Worm (Caenorhabditis elegans) whole organism, L4 larva: ENCODE data around the gene F56H9.9.
A peak's percentile ranks its signal among the peaks of the same experiment; 100 is the strongest.

Experiments used
- F10B5.3 ChIP-seq: sonication (generic microtip); optimal IDR thresholded peaks from 2 replicates; lab custom pipeline; 2016; ENCODE audit warnings: mild to moderate bottlenecking, missing genetic modification characterization, missing compliant biosample characterization
- F44E2.7 ChIP-seq: fragments of 200-800 bp; sonication (Bioruptor generic); IDR thresholded peaks from 2 replicates; pipeline ENCODE4 v2.1.2; 2022; ENCODE audit warnings: missing genetic modification characterization, missing compliant biosample characterization
- R02D3.7 ChIP-seq: fragments of 150-350 bp; sonication (generic microtip); optimal IDR thresholded peaks from 3 replicates; lab custom pipeline; 2014; ENCODE audit warnings: missing biosample characterization, missing genetic modification characterization
- T20F7.1 ChIP-seq: fragments of 200-800 bp; sonication (Bioruptor generic); optimal IDR thresholded peaks from 2 replicates; lab custom pipeline; 2018; ENCODE audit warnings: mild to moderate bottlenecking, missing genetic modification characterization, missing compliant biosample characterization
- T26A8.4 ChIP-seq: fragments of 200-800 bp; sonication (Bioruptor generic); IDR thresholded peaks from 2 replicates; pipeline ENCODE4 v1.3.6; 2022; ENCODE audit warnings: missing genetic modification characterization, missing compliant biosample characterization
- ZK337.2 ChIP-seq: fragments of 200-800 bp; sonication (Bioruptor generic); IDR thresholded peaks from 2 replicates; pipeline ENCODE4 v1.3.6; 2022; ENCODE audit warnings: missing genetic modification reagents, missing genetic modification characterization, missing compliant biosample characterization
- aha-1 ChIP-seq: fragments of 150-350 bp; peaks from one replicate; lab custom pipeline; 2014; ENCODE audit warnings: missing biosample characterization, missing genetic modification characterization
- ama-1 ChIP-seq: fragments of 150-350 bp; optimal IDR thresholded peaks from 2 replicates; lab custom pipeline; 2014; ENCODE audit warnings: inconsistent platforms, mixed read lengths
- attf-4 ChIP-seq: sonication (generic microtip); optimal IDR thresholded peaks from 3 replicates; lab custom pipeline; 2017; ENCODE audit warnings: missing biosample characterization, missing genetic modification characterization
- ceh-62 ChIP-seq: sonication (generic microtip); optimal IDR thresholded peaks from 2 replicates; lab custom pipeline; 2017; ENCODE audit warnings: missing biosample characterization, missing genetic modification characterization
- ces-1 ChIP-seq: fragments of 150-350 bp; sonication (generic microtip); optimal IDR thresholded peaks from 4 replicates; lab custom pipeline; 2014; ENCODE audit warnings: missing biosample characterization, missing genetic modification reagents, missing genetic modification characterization
- daf-12 ChIP-seq: fragments of 150-350 bp; optimal IDR thresholded peaks from 2 replicates; lab custom pipeline; 2014; ENCODE audit warnings: missing biosample characterization, missing genetic modification reagents, missing genetic modification characterization
- daf-16 ChIP-seq, 3 experiments: sonication (generic microtip); optimal IDR thresholded peaks; 2 replicates each; lab custom pipeline; 2016 to 2017; ENCODE audit warnings: missing genetic modification characterization in 3 of 3, missing genetic modification reagents in 3 of 3, mild to moderate bottlenecking in 2 of 3, missing compliant biosample characterization in 2 of 3, missing biosample characterization in 1 of 3, moderate library complexity in 1 of 3
- dmd-8 ChIP-seq: fragments of 200-800 bp; sonication (Bioruptor generic); IDR thresholded peaks from 2 replicates; pipeline ENCODE4 v1.3.6; 2022; ENCODE audit warnings: missing genetic modification characterization, missing compliant biosample characterization
- dve-1 ChIP-seq: sonication (generic microtip); optimal IDR thresholded peaks from 2 replicates; lab custom pipeline; 2017; ENCODE audit warnings: antibody characterized with exemption, mild to moderate bottlenecking, missing genetic modification characterization, missing compliant biosample characterization; ENCODE audit not compliant: insufficient read depth
- egl-43 ChIP-seq: fragments of 200-800 bp; sonication (Bioruptor generic); IDR thresholded peaks from 2 replicates; pipeline ENCODE4 v1.3.6; 2022; ENCODE audit warnings: missing genetic modification reagents, missing genetic modification characterization, missing compliant biosample characterization
- gei-8 ChIP-seq: fragments of 200-800 bp; sonication (Bioruptor generic); optimal IDR thresholded peaks from 2 replicates; lab custom pipeline; 2018; ENCODE audit warnings: mild to moderate bottlenecking, missing genetic modification characterization, missing compliant biosample characterization
- lim-7 ChIP-seq: fragments of 200-800 bp; sonication (Bioruptor generic); IDR thresholded peaks from 2 replicates; pipeline ENCODE4 v1.3.6; 2022; ENCODE audit warnings: missing genetic modification characterization, missing compliant biosample characterization
- lin-1 ChIP-seq: fragments of 200-800 bp; sonication (Bioruptor generic); IDR thresholded peaks from 2 replicates; pipeline ENCODE4 v1.3.6; 2022; ENCODE audit warnings: missing genetic modification reagents, missing genetic modification characterization, missing compliant biosample characterization
- lin-13 ChIP-seq: fragments of 150-350 bp; optimal IDR thresholded peaks from 2 replicates; lab custom pipeline; 2014; ENCODE audit warnings: missing biosample characterization, missing genetic modification reagents, missing genetic modification characterization
- lin-29 ChIP-seq: fragments of 200-800 bp; sonication (Bioruptor generic); IDR thresholded peaks from 2 replicates; pipeline ENCODE4 v1.3.6; 2022; ENCODE audit warnings: missing genetic modification reagents, missing genetic modification characterization, missing compliant biosample characterization
- lin-38 ChIP-seq: fragments of 200-800 bp; sonication (Bioruptor generic); IDR thresholded peaks from 2 replicates; pipeline ENCODE4 v1.3.6; 2022; ENCODE audit warnings: missing genetic modification reagents, missing genetic modification characterization, missing compliant biosample characterization
- lin-39 ChIP-seq: fragments of 150-350 bp; optimal IDR thresholded peaks from 2 replicates; lab custom pipeline; 2014; ENCODE audit warnings: missing biosample characterization, missing genetic modification reagents, missing genetic modification characterization
- lsy-2 ChIP-seq, 2 experiments: fragments of 150-350 bp in 1 of 2; sonication (generic microtip) in 1 of 2; optimal IDR thresholded peaks; 2 replicates each; lab custom pipeline; 2014 to 2017; ENCODE audit warnings: missing biosample characterization in 2 of 2, missing genetic modification characterization in 2 of 2
- mdl-1 ChIP-seq, 2 experiments: fragments of 150-350 bp in 1 of 2; sonication (generic microtip) in 1 of 2; optimal IDR thresholded peaks; 2 replicates each; lab custom pipeline; 2014 to 2017; ENCODE audit warnings: missing biosample characterization in 2 of 2, missing genetic modification characterization in 2 of 2
- mep-1 ChIP-seq: fragments of 150-350 bp; sonication (generic microtip); optimal IDR thresholded peaks from 3 replicates; lab custom pipeline; 2014; ENCODE audit warnings: missing biosample characterization, missing genetic modification characterization
- mxl-2 ChIP-seq: fragments of 200-800 bp; sonication (Bioruptor generic); conservative IDR thresholded peaks from 2 replicates; pipeline ENCODE4 v1.3.6; 2022; ENCODE audit warnings: missing genetic modification reagents, missing genetic modification characterization, missing compliant biosample characterization
- mxl-3 ChIP-seq: fragments of 200-800 bp; sonication (Bioruptor generic); optimal IDR thresholded peaks from 2 replicates; lab custom pipeline; 2018; ENCODE audit warnings: mild to moderate bottlenecking, missing genetic modification characterization, missing compliant biosample characterization
- nhr-10 ChIP-seq: fragments of 150-350 bp; optimal IDR thresholded peaks from 2 replicates; lab custom pipeline; 2014; ENCODE audit warnings: missing biosample characterization, missing genetic modification characterization
- nhr-11 ChIP-seq: fragments of 150-350 bp; optimal IDR thresholded peaks from 2 replicates; lab custom pipeline; 2014; ENCODE audit warnings: missing biosample characterization, missing genetic modification characterization
- nhr-237 ChIP-seq: sonication (generic microtip); optimal IDR thresholded peaks from 2 replicates; lab custom pipeline; 2017; ENCODE audit warnings: missing biosample characterization, missing genetic modification characterization
- nhr-25 ChIP-seq: sonication (generic microtip); optimal IDR thresholded peaks from 2 replicates; lab custom pipeline; 2017; ENCODE audit warnings: missing genetic modification characterization, mild to moderate bottlenecking, missing compliant biosample characterization, antibody characterized with exemption, moderate library complexity, borderline replicate concordance; ENCODE audit not compliant: insufficient read depth
- nhr-41 ChIP-seq: fragments of 200-800 bp; sonication (Bioruptor generic); IDR thresholded peaks from 2 replicates; pipeline ENCODE4 v1.3.6; 2022; ENCODE audit warnings: missing genetic modification reagents, missing genetic modification characterization, missing compliant biosample characterization
- nhr-76 ChIP-seq: fragments of 150-350 bp; optimal IDR thresholded peaks from 2 replicates; lab custom pipeline; 2014; ENCODE audit warnings: missing biosample characterization, missing genetic modification characterization
- nhr-77 ChIP-seq: fragments of 150-350 bp; optimal IDR thresholded peaks from 2 replicates; lab custom pipeline; 2014; ENCODE audit warnings: missing biosample characterization, missing genetic modification characterization
- pha-4 ChIP-seq, 2 experiments: fragments of 150-350 bp in 1 of 2; fragments of 200-800 bp in 1 of 2; sonication (Bioruptor generic) in 1 of 2; IDR thresholded peaks in 1 of 2; optimal IDR thresholded peaks in 1 of 2; 2 replicates each; pipeline versions ENCODE4 v1.3.6 to Lab custom; 2014 to 2022; ENCODE audit warnings: missing genetic modification characterization in 2 of 2, missing genetic modification reagents in 2 of 2, missing biosample characterization in 1 of 2, missing compliant biosample characterization in 1 of 2
- pqm-1 ChIP-seq: sonication (generic microtip); optimal IDR thresholded peaks from 2 replicates; lab custom pipeline; 2017; ENCODE audit warnings: missing biosample characterization, missing genetic modification characterization
- skn-1 ChIP-seq: fragments of 150-350 bp; optimal IDR thresholded peaks from 2 replicates; lab custom pipeline; 2014; ENCODE audit warnings: missing biosample characterization, missing genetic modification characterization
- spr-3 ChIP-seq: fragments of 200-800 bp; sonication (Bioruptor generic); optimal IDR thresholded peaks from 2 replicates; lab custom pipeline; 2018; ENCODE audit warnings: mild to moderate bottlenecking, missing genetic modification characterization, missing compliant biosample characterization
- unc-130 ChIP-seq: sonication (generic microtip); optimal IDR thresholded peaks from 2 replicates; lab custom pipeline; 2016; ENCODE audit warnings: missing genetic modification reagents, missing genetic modification characterization, missing compliant biosample characterization
- unc-39 ChIP-seq: sonication (generic microtip); optimal IDR thresholded peaks from 2 replicates; lab custom pipeline; 2017; ENCODE audit warnings: missing biosample characterization, missing genetic modification characterization
- unc-62 ChIP-seq, 3 experiments: fragments of 150-350 bp in 1 of 3; sonication (generic microtip); optimal IDR thresholded peaks in 2 of 3; peaks in 1 of 3; 1 replicate in 1 of 3; 2 replicates in 2 of 3; lab custom pipeline; 2014 to 2017; ENCODE audit warnings: missing biosample characterization in 3 of 3, missing genetic modification characterization in 3 of 3, missing genetic modification reagents in 3 of 3, missing genotype in 1 of 3
- vab-7 ChIP-seq: fragments of 200-800 bp; sonication (Bioruptor generic); IDR thresholded peaks from 2 replicates; pipeline ENCODE4 v1.3.6; 2022; ENCODE audit warnings: missing genetic modification reagents, missing genetic modification characterization, missing compliant biosample characterization
- zag-1 ChIP-seq: fragments of 150-350 bp; optimal IDR thresholded peaks from 2 replicates; lab custom pipeline; 2014; ENCODE audit warnings: missing biosample characterization, missing genetic modification characterization
- zfp-2 ChIP-seq: sonication (generic microtip); optimal IDR thresholded peaks from 2 replicates; lab custom pipeline; 2016; ENCODE audit warnings: mild to moderate bottlenecking, missing genetic modification characterization, missing compliant biosample characterization
- zfp-3 ChIP-seq: fragments of 200-800 bp; sonication (Bioruptor generic); conservative IDR thresholded peaks from 2 replicates; pipeline ENCODE4 v1.3.6; 2022; ENCODE audit warnings: missing genetic modification reagents, missing genetic modification characterization, missing compliant biosample characterization

Gene F56H9.9

ce11 chrV:12637764-12638502 lies 13.7 kb upstream of the F56H9.9 start (continued):
- TF ChIP-seq lin-1 (GFP tag; lab: Robert Waterston, UW) (no peak), mdl-1 (tag; optimal IDR thresholded peaks at IDR 0.05; lab: Kevin White, UChicago) (peak in 1 of 2 experiments; percentile 65), mxl-2 (GFP tag; lab: Robert Waterston, UW) (0 out of 2 replicates have a peak, but pooled peaks have one; percentile 38), unc-39 (tag; lab: Kevin White, UChicago) (no peak), aha-1 (tag; lab: Kevin White, UChicago) (peak; percentile 65), nhr-77 (tag; lab: Kevin White, UChicago) (no peak), dve-1 (tag; lab: Kevin White, UChicago) (peak; percentile 35), egl-43 (GFP tag; lab: Robert Waterston, UW) (no peak), nhr-76 (no peak), unc-62 (GFP tag; optimal IDR thresholded peaks at IDR 0.05 in 1 of 2; lab: Kevin White, UChicago) (peak in 1 of 2 experiments; percentile 7), unc-62 (tag; optimal IDR thresholded peaks at IDR 0.05; lab: Kevin White, UChicago) (no peak)
- TF ChIP-seq, all 104 proteins: peak for 15

DNA sequence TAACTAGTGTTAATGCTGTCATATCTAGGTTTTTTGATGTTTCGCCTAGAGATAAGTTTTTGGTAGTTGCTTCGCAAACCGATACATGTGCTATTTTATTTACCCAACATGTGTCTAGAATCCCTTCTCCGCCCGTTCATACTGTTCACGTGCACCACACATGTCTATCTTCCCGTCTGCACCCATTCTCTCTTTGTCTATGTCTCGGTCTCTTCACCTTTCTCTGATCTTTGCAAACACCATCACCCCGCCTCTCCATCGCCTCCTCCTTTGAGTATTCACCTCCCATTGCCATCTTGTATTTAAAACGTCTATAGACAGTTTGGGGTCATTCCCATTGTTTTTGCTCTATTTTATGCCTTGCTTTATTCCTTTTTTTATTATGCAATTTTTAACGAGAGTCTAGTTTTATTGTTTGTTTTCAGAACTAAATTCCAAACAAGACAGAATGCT lies 13.0 kb upstream of the F56H9.9 start, which contains the start of gene F56H9.2:
TSS of gene F56H9.2 (plus strand) at position 426 of the 453 bp plus-strand sequence.
- TF ChIP-seq nhr-25: peak; percentile 67
- TF ChIP-seq daf-16 (GFP tag; optimal IDR thresholded peaks at IDR 0.05; lab: Kevin White, UChicago): peak; percentile 52 to 55
- TF ChIP-seq daf-16 (tag; optimal IDR thresholded peaks at IDR 0.05; lab: Kevin White, UChicago): peak; percentile 94
- 0 out of 2 replicates have a peak, but pooled peaks have one; percentile 18 for TF ChIP-seq nhr-41 (GFP tag; lab: Robert Waterston, UW)
- TF ChIP-seq daf-12 (tag; lab: Kevin White, UChicago): no peak
- no peak for TF ChIP-seq ZK337.2
- TF ChIP-seq pha-4 (GFP tag; IDR thresholded peaks at IDR 0.05; lab: Robert Waterston, UW): peak; percentile 55; the same call in 1 of the 2 replicates
- TF ChIP-seq pha-4 (tag; optimal IDR thresholded peaks at IDR 0.05; lab: Kevin White, UChicago): no peak
- TF ChIP-seq lin-29 (GFP tag; lab: Robert Waterston, UW): no peak
- no peak for TF ChIP-seq lim-7
- TF ChIP-seq nhr-10 (tag; lab: Kevin White, UChicago): peak; percentile 30
- no peak for TF ChIP-seq ces-1 (GFP tag; lab: Kevin White, UChicago)
- no peak for TF ChIP-seq R02D3.7 (tag; lab: Kevin White, UChicago)
- no peak for TF ChIP-seq F10B5.3 (tag; lab: Kevin White, UChicago)
- no peak for TF ChIP-seq F44E2.7
- peak; percentile 76 for TF ChIP-seq mep-1
- TF ChIP-seq lin-13 (GFP tag; lab: Kevin White, UChicago): peak; percentile 8
- no peak for TF ChIP-seq lin-39
- no peak for TF ChIP-seq nhr-237
- peak; percentile 76 for TF ChIP-seq gei-8 (GFP tag; lab: Kevin White, UChicago)
- TF ChIP-seq unc-39 (tag; lab: Kevin White, UChicago): no peak
- peak; percentile 28 for TF ChIP-seq nhr-11
- peak; percentile 59 to 60 for TF ChIP-seq lsy-2 (tag; optimal IDR thresholded peaks at IDR 0.05; lab: Kevin White, UChicago)
- no peak for TF ChIP-seq vab-7 (GFP tag; lab: Robert Waterston, UW)
- no peak for TF ChIP-seq zfp-2 (tag; lab: Kevin White, UChicago)
- TF ChIP-seq skn-1 (tag; lab: Kevin White, UChicago): no peak
- TF ChIP-seq T26A8.4: no peak
- TF ChIP-seq egl-43 (GFP tag; lab: Robert Waterston, UW): no peak
- TF ChIP-seq spr-3 (GFP tag; lab: Kevin White, UChicago): no peak
- peak; percentile 69 for TF ChIP-seq ama-1 (lab: Kevin White, UChicago)
- TF ChIP-seq unc-130: no peak
- TF ChIP-seq dve-1 (tag; lab: Kevin White, UChicago): peak; percentile 86
- TF ChIP-seq ceh-62 (tag; lab: Kevin White, UChicago): no peak
- TF ChIP-seq mxl-3 (GFP tag; lab: Kevin White, UChicago): peak; percentile 94
- TF ChIP-seq mdl-1 (tag; optimal IDR thresholded peaks at IDR 0.05; lab: Kevin White, UChicago): peak; percentile 32 to 85
- no peak; the same call in 1 of the 2 replicates for TF ChIP-seq zfp-3 (GFP tag; lab: Robert Waterston, UW)
- TF ChIP-seq lin-38: no peak
- no peak for TF ChIP-seq pqm-1
- no peak for TF ChIP-seq zag-1 (tag; lab: Kevin White, UChicago)
- TF ChIP-seq attf-4 (tag; lab: Kevin White, UChicago): no peak
- TF ChIP-seq dmd-8 (GFP tag; lab: Robert Waterston, UW): no peak
- peak; percentile 46 for TF ChIP-seq T20F7.1
